Worm (Caenorhabditis elegans) whole organism, early embryonic: ENCODE results near the gene H40L08.8.

Experiments
- B0310.2 ChIP-seq: sonication (generic microtip); optimal IDR thresholded peaks from 2 replicates; lab custom pipeline; 2016; ENCODE audit warnings: mild to moderate bottlenecking, missing genetic modification characterization, missing compliant biosample characterization
- F13C5.2 ChIP-seq: sonication (generic microtip); optimal IDR thresholded peaks from 2 replicates; lab custom pipeline; 2017; ENCODE audit warnings: mild to moderate bottlenecking, missing genetic modification characterization, inconsistent platforms, missing compliant biosample characterization
- aly-1 ChIP-seq: sonication (generic microtip); optimal IDR thresholded peaks from 2 replicates; lab custom pipeline; 2016; ENCODE audit warnings: missing genetic modification characterization, missing compliant biosample characterization
- ama-1 ChIP-seq: fragments of 150-350 bp; optimal IDR thresholded peaks from 2 replicates; lab custom pipeline; 2014
- ceh-13 ChIP-seq: fragments of 200-800 bp; sonication (Bioruptor generic); optimal IDR thresholded peaks from 2 replicates; lab custom pipeline; 2018; ENCODE audit warnings: mild to moderate bottlenecking, missing genetic modification characterization, missing compliant biosample characterization
- ceh-36 ChIP-seq: sonication (generic microtip); optimal IDR thresholded peaks from 2 replicates; lab custom pipeline; 2016; ENCODE audit warnings: missing genetic modification characterization, inconsistent platforms, missing compliant biosample characterization
- ets-7 ChIP-seq: sonication (generic microtip); optimal IDR thresholded peaks from 2 replicates; lab custom pipeline; 2016; ENCODE audit warnings: missing genotype, missing genetic modification characterization, missing compliant biosample characterization
- flt-1 ChIP-seq: fragments of 200-800 bp; sonication (Bioruptor generic); IDR thresholded peaks from 2 replicates; pipeline ENCODE4 v1.3.6; 2022; ENCODE audit warnings: missing genetic modification characterization, missing compliant biosample characterization
- hmbx-1 ChIP-seq: sonication (generic microtip); optimal IDR thresholded peaks from 2 replicates; lab custom pipeline; 2016; ENCODE audit warnings: mild to moderate bottlenecking, missing genetic modification characterization, missing compliant biosample characterization
- hmg-4 ChIP-seq: fragments of 200-800 bp; sonication (Bioruptor generic); optimal IDR thresholded peaks from 2 replicates; lab custom pipeline; 2018; ENCODE audit warnings: mild to moderate bottlenecking, missing genetic modification characterization, missing compliant biosample characterization
- hnd-1 ChIP-seq: sonication (generic microtip); optimal IDR thresholded peaks from 2 replicates; lab custom pipeline; 2016; ENCODE audit warnings: missing genetic modification characterization, missing compliant biosample characterization
- pes-1 ChIP-seq: fragments of 200-800 bp; sonication (Bioruptor generic); IDR thresholded peaks from 2 replicates; pipeline ENCODE4 v1.3.6; 2022; ENCODE audit warnings: missing genetic modification reagents, missing genetic modification characterization, missing compliant biosample characterization
- scrt-1 ChIP-seq: fragments of 200-800 bp; sonication (Bioruptor generic); IDR thresholded peaks from 2 replicates; pipeline ENCODE4 v1.3.6; 2022; ENCODE audit warnings: missing genetic modification characterization, missing compliant biosample characterization
- sea-1 ChIP-seq: fragments of 200-800 bp; sonication (Bioruptor generic); conservative IDR thresholded peaks from 2 replicates; pipeline ENCODE4 v1.3.6; 2022; ENCODE audit warnings: missing genetic modification characterization, missing compliant biosample characterization
- tbx-11 ChIP-seq: fragments of 200-800 bp; sonication (Bioruptor generic); IDR thresholded peaks from 2 replicates; pipeline ENCODE4 v1.3.6; 2022; ENCODE audit warnings: missing genetic modification characterization, missing compliant biosample characterization
- tbx-37 ChIP-seq: fragments of 200-800 bp; sonication (Bioruptor generic); conservative IDR thresholded peaks from 2 replicates; pipeline ENCODE4 v1.3.6; 2022; ENCODE audit warnings: missing genetic modification reagents, missing genetic modification characterization, missing compliant biosample characterization
- tra-4 ChIP-seq: sonication (generic microtip); optimal IDR thresholded peaks from 2 replicates; lab custom pipeline; 2017; ENCODE audit warnings: missing genetic modification characterization, missing compliant biosample characterization

The H40L08.8 gene

DNA sequence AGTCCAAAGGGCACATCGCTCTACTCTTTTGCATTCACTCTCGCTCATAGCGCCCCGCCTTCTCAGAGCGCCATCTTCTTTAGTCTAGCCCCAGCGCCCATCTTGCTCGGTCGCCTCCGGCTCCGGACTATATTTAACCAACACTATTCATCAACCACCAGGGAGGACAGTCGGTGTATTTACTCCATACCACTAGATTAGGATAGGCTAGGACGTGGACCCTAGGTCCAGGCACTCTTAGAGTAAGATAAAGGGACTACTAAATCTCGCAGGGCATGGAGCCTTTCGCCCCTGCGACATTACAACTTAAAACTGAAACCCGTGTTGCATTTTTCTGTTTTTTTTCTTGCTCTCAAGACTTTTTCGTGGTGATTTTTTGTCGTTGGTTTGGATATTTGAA, 29.9 kb downstream of the H40L08.8 start:
- TF ChIP-seq pes-1 (GFP tag; lab: Robert Waterston, UW) (no peak), ama-1 (lab: Kevin White, UChicago) (no peak), aly-1 (tag; lab: Kevin White, UChicago) (no peak), hmg-4 (no peak), tbx-37 (no peak), ceh-36 (no peak), scrt-1 (no peak), ets-7 (tag; lab: Kevin White, UChicago) (no peak), sea-1 (GFP tag; lab: Robert Waterston, UW) (no peak), F13C5.2 (tag; lab: Kevin White, UChicago) (no peak), tbx-11 (no peak), ceh-13 (GFP tag; lab: Kevin White, UChicago) (no peak), flt-1 (GFP tag; lab: Robert Waterston, UW) (no peak), tra-4 (no peak), hnd-1 (tag; lab: Kevin White, UChicago) (no peak), hmbx-1 (tag; lab: Kevin White, UChicago) (no peak), B0310.2 (no peak)

DNA sequence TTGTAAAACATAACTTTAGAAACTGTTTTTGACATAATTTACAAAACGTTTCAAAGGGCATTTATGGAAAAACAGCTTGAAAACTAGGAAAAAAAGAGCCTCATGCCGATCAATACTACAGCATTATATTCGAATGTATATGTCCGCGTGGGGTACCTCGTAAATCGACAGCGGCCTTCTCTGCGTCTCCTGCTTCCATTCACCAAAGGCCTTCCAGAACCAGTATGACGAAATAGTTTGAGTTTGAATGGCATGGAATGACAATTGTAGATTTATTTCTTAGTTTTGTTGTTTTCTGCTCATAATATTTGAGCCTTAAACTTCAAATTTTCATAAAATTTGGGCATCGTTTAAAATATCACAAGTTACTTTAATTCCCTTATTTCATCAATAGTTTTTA, 32.0 kb downstream of the H40L08.8 start:
- TF ChIP-seq tbx-37 (no peak), tra-4 (no peak), hnd-1 (tag; lab: Kevin White, UChicago) (no peak), pes-1 (GFP tag; lab: Robert Waterston, UW) (no peak), hmbx-1 (tag; lab: Kevin White, UChicago) (no peak), F13C5.2 (tag; lab: Kevin White, UChicago) (no peak), ceh-13 (GFP tag; lab: Kevin White, UChicago) (no peak), ceh-36 (no peak), flt-1 (GFP tag; lab: Robert Waterston, UW) (no peak), hmg-4 (no peak), tbx-11 (no peak)

DNA sequence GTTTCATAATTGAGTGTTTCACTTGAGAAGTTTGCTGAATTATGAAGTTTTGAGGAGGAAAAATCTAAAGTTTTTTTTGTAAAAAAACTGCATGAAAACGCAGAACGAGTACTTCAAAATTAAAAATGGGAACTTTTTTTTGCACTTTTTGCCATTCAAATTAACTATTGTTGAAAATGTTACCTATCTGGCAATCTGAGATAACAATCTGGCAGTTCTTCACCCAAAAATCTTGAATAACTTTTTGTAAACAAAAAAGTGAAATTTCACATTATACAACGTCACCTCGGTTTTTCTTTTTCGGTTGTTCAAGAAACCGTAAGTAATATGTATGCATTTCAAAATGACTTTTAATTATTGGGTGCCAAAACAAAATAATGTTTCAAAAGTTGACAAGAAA, 34.9 kb downstream of the H40L08.8 start:
- no peak for TF ChIP-seq hmg-4
- no peak for TF ChIP-seq tbx-11
- TF ChIP-seq B0310.2, result no peak

DNA sequence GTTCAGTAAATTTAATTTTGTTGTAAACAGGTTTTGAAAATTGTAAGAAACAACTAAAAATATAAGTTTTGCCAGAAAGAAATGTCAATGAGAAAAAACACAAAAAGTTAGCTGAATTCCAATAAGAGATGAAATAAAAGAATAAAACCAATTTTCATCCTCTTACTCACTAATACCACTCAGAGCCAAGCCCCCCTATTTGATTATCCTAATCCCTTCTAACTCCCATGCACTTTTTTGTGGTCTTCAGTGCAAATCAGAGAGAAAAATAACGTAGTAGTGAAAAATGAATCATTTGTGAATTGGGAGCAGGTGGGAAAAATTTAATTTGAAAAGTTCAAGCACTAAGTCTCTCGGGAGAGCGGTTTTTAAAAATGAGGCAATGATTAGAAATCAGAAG, 36.1 kb downstream of the H40L08.8 start:
- TF ChIP-seq ama-1 (lab: Kevin White, UChicago) (no peak), tbx-11 (no peak), sea-1 (GFP tag; lab: Robert Waterston, UW) (no peak), B0310.2 (no peak), hmbx-1 (tag; lab: Kevin White, UChicago) (no peak), ceh-36 (peak; percentile 1), tra-4 (no peak), hmg-4 (no peak)

DNA sequence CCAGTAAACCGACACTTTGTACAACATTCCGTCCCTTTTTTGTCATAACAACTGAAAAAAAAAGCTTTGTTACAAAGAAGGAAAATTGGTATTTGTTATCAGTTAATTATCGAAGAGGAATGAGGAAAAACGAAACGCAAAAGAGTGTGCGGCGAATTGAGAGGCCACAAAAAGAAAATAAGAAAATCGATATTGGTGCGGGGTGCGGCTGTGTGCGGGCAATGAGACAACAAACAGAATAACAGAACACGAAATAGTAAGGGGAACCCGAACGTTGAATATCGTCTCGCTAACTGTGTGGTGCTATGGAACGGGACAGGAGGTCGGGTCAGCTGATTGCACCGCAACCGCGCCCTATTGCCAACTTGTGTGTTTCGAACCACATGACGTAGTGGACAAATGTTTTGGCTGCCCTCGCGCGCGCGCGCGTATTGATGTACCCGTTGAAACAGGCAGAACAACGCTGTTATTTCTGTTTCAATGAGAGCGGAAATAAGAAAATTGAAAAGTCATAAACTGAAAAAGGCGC, 36.8 kb downstream of the H40L08.8 start, which contains the start of gene C18B12.4:
Gene C18B12.4 (minus strand): TSS at position 51 of the 529 bp plus-strand sequence.
- TF ChIP-seq ceh-36 (no peak), tra-4 (no peak), scrt-1 (0 out of 2 replicates have a peak, but pooled peaks have one; percentile 30), hmg-4 (peak; percentile 79), hmbx-1 (tag; lab: Kevin White, UChicago) (no peak), flt-1 (GFP tag; lab: Robert Waterston, UW) (0 out of 2 replicates have a peak, but pooled peaks have one; percentile 27), ama-1 (lab: Kevin White, UChicago) (no peak), F13C5.2 (tag; lab: Kevin White, UChicago) (peak; percentile 55), hnd-1 (tag; lab: Kevin White, UChicago) (no peak)

DNA sequence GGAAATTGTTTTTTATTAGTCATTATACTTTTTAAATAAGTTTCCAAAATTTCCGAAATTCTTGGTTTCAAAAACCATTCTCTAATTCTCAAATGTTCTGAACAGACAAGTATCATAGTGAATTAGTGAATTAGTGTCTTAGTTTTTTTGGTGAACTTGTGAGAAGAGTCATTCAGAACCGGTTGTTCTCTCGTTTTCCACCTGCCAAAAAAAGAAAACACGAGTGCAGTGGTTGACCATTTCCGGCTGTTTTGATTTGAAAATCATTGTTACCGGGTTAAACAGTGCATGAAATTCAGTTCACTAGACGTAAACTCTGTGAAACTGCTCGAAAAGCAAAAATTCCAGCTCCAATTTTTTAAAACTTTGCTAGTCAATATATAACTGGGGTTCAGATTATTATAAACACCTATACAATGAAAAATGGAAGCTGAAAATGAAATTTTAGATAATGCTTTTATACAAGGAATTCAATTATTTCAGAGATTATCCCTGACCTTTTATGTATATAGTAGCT, 37.7 kb downstream of the H40L08.8 start:
- no peak for TF ChIP-seq hnd-1 (tag; lab: Kevin White, UChicago)
- no peak for TF ChIP-seq ceh-36
- TF ChIP-seq F13C5.2 (tag; lab: Kevin White, UChicago), result no peak
- no peak for TF ChIP-seq tbx-11
- TF ChIP-seq hmg-4, result no peak
- no peak for TF ChIP-seq sea-1 (GFP tag; lab: Robert Waterston, UW)
- no peak for TF ChIP-seq scrt-1
- TF ChIP-seq ama-1 (lab: Kevin White, UChicago), result no peak
- TF ChIP-seq B0310.2, result no peak
- no peak for TF ChIP-seq flt-1 (GFP tag; lab: Robert Waterston, UW)
- no peak for TF ChIP-seq aly-1 (tag; lab: Kevin White, UChicago)

DNA sequence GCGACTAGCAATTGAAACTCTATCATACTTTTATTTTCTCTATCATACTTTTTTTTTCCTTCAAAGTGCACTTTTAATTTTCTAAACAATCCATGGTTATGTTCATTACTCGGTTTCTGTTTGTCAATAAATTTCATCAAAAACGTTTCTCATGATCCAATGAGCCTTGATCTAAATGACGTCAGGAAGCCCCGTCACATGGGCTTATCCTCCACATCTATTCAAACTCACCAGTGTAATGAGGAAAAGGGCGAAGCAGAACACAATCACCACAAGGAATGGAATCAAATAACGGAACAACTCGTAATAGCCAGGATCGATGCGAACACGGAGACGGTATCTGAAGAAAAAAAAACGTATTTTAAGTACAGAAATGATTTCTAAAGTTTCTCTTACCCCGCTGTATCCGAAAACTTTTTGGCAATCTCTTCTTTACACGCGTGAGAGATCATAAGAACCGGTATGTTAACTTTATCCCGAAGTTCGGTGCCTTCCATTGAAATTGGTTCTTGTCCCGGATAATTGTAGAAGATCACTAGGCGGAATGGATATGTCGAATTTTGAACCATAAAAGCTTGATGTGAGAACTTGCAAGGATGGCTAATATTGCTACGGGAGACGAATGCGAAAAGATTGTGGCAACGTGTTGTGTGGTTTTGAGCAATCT, 38.3 kb downstream of the H40L08.8 start:
- TF ChIP-seq aly-1 (tag; lab: Kevin White, UChicago), result no peak
- no peak for TF ChIP-seq hmg-4
- TF ChIP-seq hmbx-1 (tag; lab: Kevin White, UChicago), result no peak
- no peak for TF ChIP-seq ceh-13 (GFP tag; lab: Kevin White, UChicago)
- no peak for TF ChIP-seq ama-1 (lab: Kevin White, UChicago)
- no peak for TF ChIP-seq tra-4
- no peak for TF ChIP-seq pes-1 (GFP tag; lab: Robert Waterston, UW)
- TF ChIP-seq tbx-37, result no peak
- TF ChIP-seq ceh-36, result no peak
- no peak for TF ChIP-seq B0310.2
- TF ChIP-seq scrt-1, result no peak
- no peak for TF ChIP-seq tbx-11
- TF ChIP-seq sea-1 (GFP tag; lab: Robert Waterston, UW), result no peak
- no peak for TF ChIP-seq hnd-1 (tag; lab: Kevin White, UChicago)
- TF ChIP-seq flt-1 (GFP tag; lab: Robert Waterston, UW), result no peak
- no peak for TF ChIP-seq F13C5.2 (tag; lab: Kevin White, UChicago)
- no peak for TF ChIP-seq ets-7 (tag; lab: Kevin White, UChicago)

DNA sequence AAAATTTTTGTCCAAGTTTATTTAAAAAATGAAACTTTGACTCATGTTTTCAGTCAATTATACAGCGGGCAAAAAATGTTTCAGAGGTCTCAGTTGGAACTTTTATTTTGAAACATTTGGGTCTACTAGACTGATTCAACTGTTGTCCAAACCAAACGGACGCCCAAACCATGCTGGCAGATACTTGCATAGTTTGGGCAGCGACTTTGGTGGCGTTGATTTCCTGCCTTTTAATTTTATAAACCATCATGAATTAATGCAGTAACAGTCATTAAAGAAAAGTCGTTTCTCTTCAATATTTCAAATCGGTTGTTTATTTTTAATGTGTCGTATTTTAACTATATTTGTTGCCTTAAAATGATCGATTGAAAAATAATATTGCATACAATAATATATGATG, 41.1 kb downstream of the H40L08.8 start:
- TF ChIP-seq B0310.2, result no peak
- TF ChIP-seq ceh-36, result no peak
- no peak for TF ChIP-seq ama-1 (lab: Kevin White, UChicago)
- TF ChIP-seq aly-1 (tag; lab: Kevin White, UChicago), result no peak
- no peak for TF ChIP-seq hmg-4
- TF ChIP-seq tbx-11, result no peak
- TF ChIP-seq hnd-1 (tag; lab: Kevin White, UChicago), result no peak
- TF ChIP-seq pes-1 (GFP tag; lab: Robert Waterston, UW), result no peak
- no peak for TF ChIP-seq scrt-1
- no peak for TF ChIP-seq ceh-13 (GFP tag; lab: Kevin White, UChicago)
- no peak for TF ChIP-seq sea-1 (GFP tag; lab: Robert Waterston, UW)
- TF ChIP-seq ets-7 (tag; lab: Kevin White, UChicago), result no peak
- TF ChIP-seq tra-4, result no peak
- TF ChIP-seq F13C5.2 (tag; lab: Kevin White, UChicago), result no peak
- TF ChIP-seq flt-1 (GFP tag; lab: Robert Waterston, UW), result no peak
- TF ChIP-seq hmbx-1 (tag; lab: Kevin White, UChicago), result no peak
- TF ChIP-seq tbx-37, result no peak
